Fruit fly (Drosophila melanogaster): ENCODE data around the gene CG31091.
A peak's percentile ranks its signal among the peaks of the same experiment; 100 is the strongest.

CG31091 gene

DNA sequence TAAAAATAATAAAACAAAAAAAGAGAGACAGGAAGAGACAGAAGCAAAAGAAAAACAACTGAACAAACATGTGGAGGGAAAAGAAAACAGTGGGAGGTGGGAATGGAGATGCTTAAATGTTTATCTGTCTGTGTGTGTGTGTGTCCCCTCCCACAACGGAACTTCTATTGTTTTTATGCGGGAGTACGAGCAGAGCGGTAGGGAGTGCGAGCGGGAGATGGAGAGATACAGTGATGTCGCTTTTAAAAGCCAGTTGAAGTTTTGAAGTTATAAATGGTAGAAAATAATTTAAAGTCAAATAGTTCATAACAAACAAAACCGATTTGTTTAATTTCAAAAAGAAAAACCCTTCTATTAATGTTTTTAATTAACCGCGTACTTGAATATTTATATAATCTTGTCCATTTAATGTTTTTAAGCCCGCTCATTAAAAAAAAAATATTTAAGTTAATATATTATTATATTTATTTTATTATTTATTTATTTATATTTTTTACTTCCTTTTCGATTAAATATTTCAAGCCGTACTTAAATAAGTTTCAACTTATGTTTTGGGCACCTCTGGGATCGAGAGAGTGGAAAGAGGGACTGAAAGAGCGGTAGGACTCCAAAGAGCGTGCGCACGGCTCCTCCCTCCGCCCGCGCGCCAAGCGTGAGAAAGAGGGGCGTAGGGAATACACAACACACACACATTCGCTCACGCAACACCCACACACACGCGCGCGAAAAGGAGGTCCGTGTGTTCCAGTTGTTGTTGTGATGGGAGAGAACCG is 19.3 kb upstream of the CG31091 start (continued):
- TF ChIP-seq CG6683 (GFP tag; optimal IDR thresholded peaks at IDR 0.05) (peak; percentile 3), toy (GFP tag; IDR thresholded peaks at IDR 0.05) (no peak), CG2875 (GFP tag; optimal IDR thresholded peaks at IDR 0.05) (no peak), twi (tag; optimal IDR thresholded peaks at IDR 0.05) (peak; percentile 56), CG32772 (GFP tag; IDR thresholded peaks at IDR 0.05) (no peak), lola (GFP tag; optimal IDR thresholded peaks at IDR 0.05) (peak in 1 of 3 experiments; percentile 74), CG6689 (GFP tag; IDR thresholded peaks at IDR 0.05) (peak; percentile 59), sug (tag; optimal IDR thresholded peaks at IDR 0.05) (peak; percentile 24), Dfd (GFP tag; optimal IDR thresholded peaks at IDR 0.05) (no peak), CG4424 (GFP tag; optimal IDR thresholded peaks at IDR 0.05) (peak; percentile 41), Hr3 (GFP tag; optimal IDR thresholded peaks at IDR 0.05) (peak; percentile 68), Ptx1 (GFP tag; IDR thresholded peaks at IDR 0.05) (0 out of 2 replicates have a peak, but pooled peaks have one; percentile 29), CG2202 (tag; optimal IDR thresholded peaks at IDR 0.05) (no peak), HmgZ (tag; optimal IDR thresholded peaks at IDR 0.05) (no peak), CG2116 (GFP tag; optimal IDR thresholded peaks at IDR 0.05) (no peak), crol (GFP tag; IDR thresholded peaks at IDR 0.05) (peak; percentile 92), zfh1 (GFP tag; IDR thresholded peaks at IDR 0.05) (peak; percentile 39; the same call in 1 of the 3 replicates), zen2 (GFP tag; IDR thresholded peaks at IDR 0.05; ENCODE audit: partially characterized antibody) (no peak), chn (GFP tag; optimal IDR thresholded peaks at IDR 0.05) (peak; percentile 28), Pdp1 (GFP tag; optimal IDR thresholded peaks at IDR 0.05) (no peak), ap (GFP tag; IDR thresholded peaks at IDR 0.05) (no peak), rib (GFP tag; IDR thresholded peaks at IDR 0.05) (peak; percentile 51; the same call in 1 of the 2 replicates), CG12769 (tag; optimal IDR thresholded peaks at IDR 0.05) (peak; percentile 48), CG8359 (GFP tag; optimal IDR thresholded peaks at IDR 0.05; ENCODE audit: borderline replicate concordance) (peak; percentile 1), Ssrp (tag; optimal IDR thresholded peaks at IDR 0.05) (peak; percentile 55), Bdp1 (GFP tag; optimal IDR thresholded peaks at IDR 0.05) (no peak), Six4 (GFP tag; optimal IDR thresholded peaks at IDR 0.05) (no peak), eyg (GFP tag; optimal IDR thresholded peaks at IDR 0.05) (no peak), CG12155 (GFP tag; optimal IDR thresholded peaks at IDR 0.05) (peak; percentile 11), ttk (GFP tag; IDR thresholded peaks at IDR 0.05) (0 out of 2 replicates have a peak, but pooled peaks have one; percentile 5), Trl (optimal IDR thresholded peaks at IDR 0.05) (peak; percentile 43 to 54), Trl (GFP tag; optimal IDR thresholded peaks at IDR 0.05) (no peak), Xbp1 (GFP tag; optimal IDR thresholded peaks at IDR 0.05) (peak; percentile 31), CG8089 (GFP tag; optimal IDR thresholded peaks at IDR 0.05) (no peak), Gug (GFP tag; IDR thresholded peaks at IDR 0.05) (no peak; the same call in 3 of the 4 replicates), crc (GFP tag; optimal IDR thresholded peaks at IDR 0.05) (no peak), CG1602 (GFP tag; optimal IDR thresholded peaks at IDR 0.05) (peak; percentile 31), pzg (GFP tag; optimal IDR thresholded peaks at IDR 0.05) (no peak), Dbx (GFP tag; IDR thresholded peaks at IDR 0.05) (peak; percentile 7; the same call in 1 of the 3 replicates), CG17385 (GFP tag; optimal IDR thresholded peaks at IDR 0.05) (peak; percentile 54), ro (GFP tag; IDR thresholded peaks at IDR 0.05) (no peak), CG12104 (GFP tag; optimal IDR thresholded peaks at IDR 0.05) (no peak), Dp (GFP tag; optimal IDR thresholded peaks at IDR 0.05) (no peak), CG9876 (GFP tag; optimal IDR thresholded peaks at IDR 0.05) (no peak), CG3838 (GFP tag; optimal IDR thresholded peaks at IDR 0.05) (no peak), CG14667 (GFP tag; IDR thresholded peaks at IDR 0.05) (no peak), CG12744 (GFP tag; optimal IDR thresholded peaks at IDR 0.05) (no peak), CG12659 (GFP tag; optimal IDR thresholded peaks at IDR 0.05) (peak; percentile 18), sima (GFP tag; optimal IDR thresholded peaks at IDR 0.05) (no peak), CG3281 (GFP tag; optimal IDR thresholded peaks at IDR 0.05) (peak; percentile 57)
